Worm (Caenorhabditis elegans) whole organism, L4/young adult: ENCODE data around the gene C01G6.2.

Experiments
- W03F9.2 ChIP-seq: fragments of 150-350 bp; optimal IDR thresholded peaks from 2 replicates; lab custom pipeline; 2014; ENCODE audit warnings: missing biosample characterization, missing genetic modification characterization
- dao-5 ChIP-seq: sonication (generic microtip); optimal IDR thresholded peaks from 2 replicates; lab custom pipeline; 2016; ENCODE audit warnings: missing genotype, missing genetic modification characterization, moderate library complexity, missing compliant biosample characterization
- him-1 ChIP-seq: sonication (generic microtip); optimal IDR thresholded peaks from 2 replicates; lab custom pipeline; 2016; ENCODE audit warnings: missing genotype, missing genetic modification reagents, missing genetic modification characterization, missing compliant biosample characterization

Gene C01G6.2

DNA sequence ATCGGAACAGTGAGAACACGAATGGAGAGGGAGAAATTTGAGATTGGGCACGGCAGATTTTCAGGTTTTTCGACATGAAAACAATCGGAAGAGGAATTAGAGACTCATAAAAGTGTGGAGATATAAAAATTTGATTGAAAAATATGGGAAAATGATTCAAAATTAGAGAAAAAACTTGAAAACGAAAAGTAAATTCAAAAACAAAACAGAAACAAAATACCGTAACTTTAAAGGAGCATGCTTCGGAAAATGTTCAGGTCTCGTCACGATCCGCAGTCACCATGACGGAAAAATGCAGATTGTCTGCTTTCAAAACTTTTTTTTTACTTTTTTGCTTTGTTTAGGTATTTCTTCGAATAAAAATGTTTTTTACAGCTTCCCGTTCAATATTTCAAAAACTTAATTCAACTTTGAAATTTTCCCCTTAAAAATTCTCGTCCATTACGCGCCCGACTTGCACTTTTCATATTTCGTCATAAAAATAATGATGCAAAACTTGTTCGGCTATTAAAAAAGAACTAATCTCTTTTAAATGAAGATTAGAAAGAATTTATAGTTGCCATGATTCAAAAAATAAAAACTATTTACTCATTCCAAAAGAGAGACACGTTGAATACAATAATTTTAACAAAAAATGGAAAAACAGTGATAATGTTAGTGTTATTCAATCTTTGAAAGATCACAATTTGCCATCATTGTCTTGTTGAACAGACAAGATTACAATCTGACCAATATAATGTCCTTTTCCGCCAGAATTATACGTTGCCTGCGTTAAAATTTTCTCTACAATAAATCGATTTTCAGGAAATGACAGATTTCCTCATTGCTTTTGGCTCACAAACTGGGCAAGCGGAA, 18.5 kb downstream of the C01G6.2 start, which contains the start of gene mtrr-1:
TSS of gene mtrr-1 (plus strand) at position 805 of the 855 bp plus-strand sequence.
- TF ChIP-seq him-1 (no peak), W03F9.2 (peak; percentile 25)

DNA sequence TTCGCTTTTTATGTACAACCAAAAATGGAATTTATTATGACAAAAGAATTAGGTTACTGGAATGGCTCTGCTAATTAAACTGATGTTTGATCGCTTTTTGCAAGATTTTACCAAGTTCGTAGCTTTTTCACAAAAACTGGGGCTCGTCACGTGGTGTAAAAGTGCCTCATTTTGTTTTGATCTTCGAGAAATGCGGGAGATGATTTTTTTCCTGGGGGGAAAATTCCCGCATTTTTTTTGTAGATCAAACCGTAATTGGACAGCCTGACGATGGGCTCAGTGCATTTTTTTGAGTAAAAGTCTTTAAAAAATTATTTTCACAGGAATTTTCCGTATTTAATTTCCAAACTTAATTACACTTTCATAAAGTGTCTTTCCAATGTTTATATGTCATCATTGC, 22.3 kb downstream of the C01G6.2 start:
- TF ChIP-seq dao-5 (tag; lab: Kevin White, UChicago) (no peak), W03F9.2 (no peak), him-1 (no peak)

DNA sequence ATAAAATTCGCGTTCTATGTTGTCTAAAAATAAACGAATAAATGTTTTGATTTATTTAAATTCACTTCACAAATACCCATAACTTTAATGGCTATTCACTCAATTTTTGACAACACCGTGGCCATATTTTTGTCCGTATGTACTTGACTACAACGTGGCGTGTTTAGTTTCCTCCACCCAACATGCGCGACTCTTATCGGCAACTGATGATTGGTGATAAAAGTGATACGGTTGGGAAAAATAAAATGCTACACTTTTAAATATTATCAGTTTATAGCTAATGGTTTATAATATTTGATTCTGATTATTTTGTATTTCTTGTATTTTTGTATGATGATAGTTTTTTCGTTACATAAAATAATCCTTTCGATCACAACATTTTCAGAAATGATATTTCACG, 24.8 kb downstream of the C01G6.2 start, which contains the start of gene acs-7:
TSS of gene acs-7 (plus strand) at position 386 of the 400 bp plus-strand sequence.
- TF ChIP-seq him-1, result no peak
- TF ChIP-seq dao-5 (tag; lab: Kevin White, UChicago), result no peak
- TF ChIP-seq W03F9.2, result no peak

DNA sequence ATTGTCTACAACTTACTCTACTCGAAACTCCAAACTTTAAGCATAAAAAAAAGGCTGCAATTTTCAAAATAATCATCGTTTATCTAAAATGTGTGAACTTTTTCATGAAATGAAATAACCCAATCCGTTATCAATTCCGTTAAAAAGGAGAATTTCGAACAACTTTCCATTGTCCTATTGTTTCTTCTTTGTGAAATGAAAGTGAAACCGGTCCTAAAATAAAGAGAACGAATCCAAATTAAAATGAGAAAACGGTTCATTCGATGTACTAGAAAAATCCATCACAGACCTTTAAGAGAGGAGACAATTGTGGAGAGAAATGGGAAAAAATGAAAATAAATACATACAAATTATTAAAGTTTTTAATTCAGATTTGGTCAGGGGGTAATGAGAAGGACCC, 28.8 kb downstream of the C01G6.2 start, which contains the start of gene C01G6.9:
TSS of gene C01G6.9 (minus strand) at position 141 of the 400 bp plus-strand sequence.
- TF ChIP-seq dao-5 (tag; lab: Kevin White, UChicago) (no peak), W03F9.2 (no peak), him-1 (no peak)

DNA sequence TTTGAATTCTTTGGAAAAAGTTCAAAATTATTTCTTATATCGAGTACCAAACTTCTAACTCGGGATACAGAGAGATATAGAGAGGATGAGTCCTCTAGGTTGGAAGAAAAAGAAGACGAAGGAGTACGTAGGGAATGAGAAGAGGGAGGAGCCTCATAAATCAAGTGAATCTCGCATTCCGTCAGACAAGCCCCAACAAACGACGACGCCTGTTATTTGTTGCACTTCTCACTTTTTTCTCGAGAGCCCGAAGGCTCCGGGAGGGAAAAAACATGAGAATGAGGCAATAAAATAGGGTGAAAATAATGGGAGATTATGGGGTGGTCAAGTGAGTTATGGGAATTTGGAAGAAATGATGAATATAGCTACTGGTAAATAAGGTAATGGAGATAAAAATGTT, 32.8 kb downstream of the C01G6.2 start:
- TF ChIP-seq him-1, result no peak
- TF ChIP-seq dao-5 (tag; lab: Kevin White, UChicago), result no peak
- TF ChIP-seq W03F9.2, result no peak

DNA sequence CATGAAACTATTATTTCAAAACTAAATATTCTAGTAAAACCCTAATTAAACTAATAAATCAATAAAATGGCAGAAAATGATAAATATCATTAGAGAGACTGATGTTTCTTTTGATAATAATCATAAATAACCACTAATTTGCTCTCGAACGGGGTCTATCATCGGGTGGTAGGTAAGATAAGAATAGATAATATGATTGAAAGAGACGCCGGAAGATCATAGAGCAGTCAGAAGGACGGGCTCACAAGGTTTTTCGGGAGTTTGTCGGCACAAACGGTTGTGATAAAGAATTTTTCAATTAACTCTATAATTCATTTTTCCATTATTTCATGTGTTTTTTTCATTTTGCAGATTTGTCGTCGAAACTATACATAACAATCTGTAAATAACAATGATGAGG, 34.2 kb downstream of the C01G6.2 start:
- TF ChIP-seq him-1, result no peak
- no peak for TF ChIP-seq W03F9.2
- TF ChIP-seq dao-5 (tag; lab: Kevin White, UChicago), result no peak

DNA sequence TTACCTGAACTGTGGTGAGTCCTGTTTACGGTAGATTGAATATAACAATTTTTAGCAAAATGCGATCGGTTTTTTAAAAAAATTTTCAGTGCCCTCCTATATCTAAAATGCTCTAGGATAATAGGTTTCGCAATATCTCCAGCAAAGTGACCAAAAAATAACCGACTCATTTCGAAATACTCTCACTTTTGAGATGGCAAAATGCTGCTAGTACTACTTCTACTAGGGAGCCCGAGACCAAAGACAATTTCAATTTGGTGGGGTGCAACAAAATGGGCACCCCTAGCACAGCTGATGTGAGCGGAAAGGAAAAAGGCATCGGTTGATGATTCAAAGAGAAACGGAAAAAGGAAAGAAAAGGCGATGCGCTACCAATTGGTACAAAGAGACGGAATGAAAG, 36.7 kb downstream of the C01G6.2 start:
- TF ChIP-seq him-1 (no peak), dao-5 (tag; lab: Kevin White, UChicago) (no peak), W03F9.2 (no peak)

DNA sequence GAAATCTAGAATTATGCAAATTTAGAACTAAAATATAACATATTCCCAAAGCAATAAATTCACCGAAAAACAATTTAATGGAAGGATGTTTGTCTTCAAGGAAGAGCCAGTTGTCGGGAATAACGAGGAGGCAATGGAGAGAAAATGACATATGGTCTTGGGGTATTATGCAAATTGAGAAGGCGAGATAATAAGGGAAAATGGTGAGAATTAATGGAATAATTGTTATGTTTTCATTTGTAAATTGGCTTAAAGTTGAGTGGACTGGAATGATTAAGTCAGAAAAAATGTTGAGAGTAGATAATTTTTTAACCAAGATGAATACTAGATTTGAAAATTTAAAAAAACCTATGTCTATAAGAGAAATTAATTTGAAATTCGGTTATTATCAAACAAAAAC, 38.0 kb downstream of the C01G6.2 start:
- no peak for TF ChIP-seq him-1
- TF ChIP-seq W03F9.2, result no peak
- TF ChIP-seq dao-5 (tag; lab: Kevin White, UChicago), result no peak

DNA sequence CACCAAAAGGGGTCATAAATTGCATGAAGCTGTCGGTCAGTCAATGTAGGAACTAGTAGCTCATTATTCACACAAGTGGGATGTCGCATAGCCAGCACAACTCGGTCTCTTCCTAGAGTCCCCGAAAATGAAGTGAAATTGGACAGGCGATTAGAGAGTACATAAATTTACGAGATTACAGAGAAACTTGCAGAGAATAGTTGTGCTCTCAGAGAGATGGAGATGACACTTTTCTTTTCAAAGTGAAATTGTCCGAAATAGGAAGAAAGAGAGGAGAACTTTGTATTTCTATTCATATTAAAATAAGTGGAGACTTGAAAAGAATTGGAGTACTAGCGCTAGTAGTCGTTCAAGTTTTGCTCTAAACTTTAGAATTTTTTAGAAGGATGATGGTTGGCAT, 38.7 kb downstream of the C01G6.2 start:
- TF ChIP-seq him-1, result no peak
- TF ChIP-seq W03F9.2, result no peak
- no peak for TF ChIP-seq dao-5 (tag; lab: Kevin White, UChicago)

DNA sequence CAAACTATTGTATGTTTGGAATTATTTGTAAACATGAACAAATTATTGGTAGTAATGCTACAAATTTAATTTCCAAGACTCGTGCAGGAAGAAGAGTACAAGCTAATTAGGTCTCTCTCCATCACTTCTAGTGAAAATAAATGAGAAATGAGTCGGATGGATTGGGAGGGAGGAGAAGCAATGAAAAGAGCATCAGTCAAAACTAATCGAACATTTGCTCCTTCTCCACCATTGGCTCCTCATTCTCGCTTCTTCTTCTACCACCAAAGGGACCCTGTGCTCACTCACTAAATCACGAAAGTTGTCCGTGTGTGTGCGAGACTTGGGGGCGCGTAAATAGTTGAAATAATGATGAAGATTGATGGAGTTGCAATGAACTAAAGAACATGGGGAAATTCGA, 40.0 kb downstream of the C01G6.2 start:
- TF ChIP-seq W03F9.2 (no peak), dao-5 (tag; lab: Kevin White, UChicago) (no peak), him-1 (no peak)

DNA sequence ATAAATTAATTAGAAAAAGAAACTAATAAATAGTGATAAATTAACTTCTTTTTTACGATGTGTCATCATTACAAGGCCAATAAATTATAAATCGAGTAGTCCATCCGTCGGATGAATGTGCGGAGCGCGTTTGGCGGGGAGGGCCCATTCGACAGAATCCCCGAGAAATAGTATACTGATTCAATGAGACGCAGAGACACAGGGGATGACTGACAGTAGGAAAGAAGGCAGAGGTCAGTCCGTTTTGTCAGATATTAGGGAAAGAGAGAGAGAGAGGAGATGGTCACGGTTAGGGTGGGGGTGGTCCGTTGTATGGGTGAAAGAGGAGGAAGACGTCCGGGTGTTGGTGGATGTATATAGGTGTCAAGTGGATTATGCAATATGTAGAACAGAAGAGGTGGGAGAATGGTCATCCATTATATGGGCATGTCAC, 41.8 kb downstream of the C01G6.2 start:
- TF ChIP-seq dao-5 (tag; lab: Kevin White, UChicago), result no peak
- TF ChIP-seq him-1, result no peak
- TF ChIP-seq W03F9.2, result no peak

DNA sequence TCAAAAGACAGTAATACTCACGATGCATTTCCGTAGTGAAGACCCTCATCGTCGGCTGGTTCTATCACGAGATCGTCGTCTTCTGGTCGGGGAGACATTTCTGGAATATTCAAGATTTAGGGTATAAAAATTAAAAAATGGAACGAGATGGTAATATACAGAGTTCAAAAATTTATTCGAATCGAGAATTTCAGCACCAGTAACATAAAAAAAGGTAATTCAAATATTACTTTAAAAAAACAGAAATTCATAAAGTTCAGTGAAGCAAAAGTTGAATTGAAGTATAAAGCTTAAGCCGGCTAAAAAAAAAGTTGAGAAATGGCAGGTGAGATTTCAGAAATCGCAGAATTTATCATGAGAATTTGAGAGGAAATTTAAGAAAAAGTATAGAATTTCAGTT, 43.3 kb downstream of the C01G6.2 start, which contains the start of gene cam-1:
TSS of gene cam-1 (minus strand) at position 101 of the 400 bp plus-strand sequence.
- TF ChIP-seq dao-5 (tag; lab: Kevin White, UChicago), result no peak

DNA sequence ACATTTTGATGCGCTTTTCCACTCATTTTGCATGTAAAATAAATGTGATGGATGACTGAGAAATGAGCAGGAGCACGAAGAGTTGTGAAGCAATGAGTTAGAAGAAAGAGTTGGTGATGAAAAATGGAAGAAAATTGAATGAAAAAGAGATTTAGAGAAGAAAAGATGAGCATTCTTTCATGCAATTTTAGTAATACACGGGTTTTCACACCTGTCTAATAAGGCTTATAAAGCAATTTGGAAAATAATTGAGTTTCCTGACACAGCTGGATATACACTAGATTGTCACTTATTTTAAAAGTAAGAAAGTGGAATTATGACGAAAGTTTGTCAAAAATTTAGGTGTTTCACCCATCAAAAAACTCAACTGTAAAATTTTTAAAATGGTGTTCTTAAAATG, 43.9 kb downstream of the C01G6.2 start:
- TF ChIP-seq dao-5 (tag; lab: Kevin White, UChicago), result no peak

DNA sequence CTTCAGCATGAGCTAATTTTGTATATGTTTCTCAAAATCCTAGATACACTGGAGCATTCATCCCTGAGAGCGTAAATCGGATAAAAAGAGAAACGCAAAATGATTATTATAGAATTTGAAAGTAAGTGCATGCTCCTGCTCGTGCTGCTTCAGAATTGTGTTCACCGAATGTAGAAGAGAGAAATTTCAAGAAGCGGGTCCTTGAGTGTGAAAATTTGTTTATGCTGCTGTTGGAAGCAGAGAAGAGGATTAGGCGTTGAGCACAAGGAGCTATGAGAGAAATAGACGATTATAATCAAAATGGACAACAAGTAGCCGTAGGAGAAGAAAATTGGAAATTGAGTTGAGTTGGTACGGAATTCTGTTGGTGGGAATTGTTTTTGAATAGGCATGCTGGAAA, 44.8 kb downstream of the C01G6.2 start:
- TF ChIP-seq him-1 (no peak), dao-5 (tag; lab: Kevin White, UChicago) (no peak), W03F9.2 (no peak)

DNA sequence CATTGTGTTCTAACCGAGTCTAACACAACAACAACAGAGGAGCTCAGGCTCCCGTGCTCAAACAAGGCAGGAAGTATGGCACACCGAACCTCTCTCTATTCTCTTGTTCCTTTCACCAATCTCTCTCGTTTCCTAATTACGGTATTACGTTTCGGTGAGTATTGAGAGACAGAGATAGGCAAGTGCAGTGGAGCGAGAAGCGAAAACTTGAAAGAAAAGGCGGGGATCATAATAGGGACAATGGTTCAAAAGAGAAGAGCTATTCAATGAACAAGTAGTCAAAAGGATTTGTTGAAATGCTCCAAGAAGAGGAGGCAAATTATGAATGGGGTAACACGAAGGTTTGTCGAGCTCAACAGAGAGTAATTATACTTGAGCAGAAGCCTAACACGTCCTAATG, 46.5 kb downstream of the C01G6.2 start:
- TF ChIP-seq dao-5 (tag; lab: Kevin White, UChicago) (no peak), him-1 (no peak), W03F9.2 (no peak)

DNA sequence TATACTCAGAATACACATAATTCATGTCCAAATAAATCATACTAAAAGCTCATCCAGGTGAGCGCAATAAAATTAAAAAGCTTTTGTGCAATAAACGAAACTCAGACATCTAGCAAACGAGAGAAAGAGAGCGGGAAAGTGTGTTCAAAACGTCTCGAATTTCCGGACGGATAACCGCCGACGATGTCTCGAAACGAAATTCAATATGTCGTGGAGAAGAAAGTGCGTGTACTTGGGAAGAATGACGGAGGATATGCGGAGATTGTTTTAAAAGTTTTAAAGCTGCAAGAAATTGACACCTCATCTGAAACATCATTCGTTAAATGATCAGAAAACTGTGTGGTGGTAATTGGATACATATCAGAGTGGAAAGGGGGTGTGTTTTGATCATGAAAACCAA, 47.9 kb downstream of the C01G6.2 start:
- TF ChIP-seq dao-5 (tag; lab: Kevin White, UChicago), result no peak
- TF ChIP-seq W03F9.2, result no peak
- TF ChIP-seq him-1, result no peak
